Fruit fly (Drosophila melanogaster) whole organism, embryonic: ENCODE measurements around the gene CG14253.

Experiments
- B-H2 ChIP-seq: fragments of 200-800 bp; sonication (Bioruptor generic); optimal IDR thresholded peaks from 2 replicates; lab custom pipeline; 2018; ENCODE audit warnings: missing biosample characterization, mild to moderate bottlenecking, missing genetic modification characterization
- CG10959 ChIP-seq: fragments of 200-800 bp; sonication (Bioruptor generic); IDR thresholded peaks from 2 replicates; pipeline ENCODE4 v1.3.6; 2022; ENCODE audit warnings: missing biosample characterization, missing genetic modification characterization
- CG11504 ChIP-seq: fragments of 200-800 bp; sonication (Bioruptor generic); optimal IDR thresholded peaks from 3 replicates; lab custom pipeline; 2019; ENCODE audit warnings: missing biosample characterization, mild to moderate bottlenecking, missing genetic modification characterization, moderate library complexity
- CG12391 ChIP-seq: fragments of 200-800 bp; sonication (Bioruptor generic); optimal IDR thresholded peaks from 3 replicates; lab custom pipeline; 2018; ENCODE audit warnings: missing biosample characterization, mild to moderate bottlenecking, missing genetic modification characterization, moderate library complexity
- CG13894 ChIP-seq: fragments of 200-800 bp; sonication (Bioruptor generic); optimal IDR thresholded peaks from 3 replicates; lab custom pipeline; 2018; ENCODE audit warnings: missing biosample characterization, mild to moderate bottlenecking, missing genetic modification characterization, moderate library complexity
- CG14014 ChIP-seq: fragments of 200-800 bp; sonication (Bioruptor generic); IDR thresholded peaks from 2 replicates; pipeline ENCODE4 v1.3.6; 2022; ENCODE audit warnings: missing biosample characterization, missing genetic modification characterization
- CG18011 ChIP-seq: fragments of 200-800 bp; sonication (Bioruptor generic); optimal IDR thresholded peaks from 2 replicates; lab custom pipeline; 2017; ENCODE audit warnings: missing biosample characterization, missing genetic modification characterization, mild to moderate bottlenecking, moderate library complexity, missing genotype
- CG1832 ChIP-seq: fragments of 200-800 bp; sonication (Bioruptor generic); optimal IDR thresholded peaks from 2 replicates; lab custom pipeline; 2017; ENCODE audit warnings: missing biosample characterization, mild to moderate bottlenecking, missing genetic modification characterization, inconsistent platforms
- CG2116 ChIP-seq: fragments of 200-800 bp; sonication (Bioruptor generic); optimal IDR thresholded peaks from 3 replicates; lab custom pipeline; 2018; ENCODE audit warnings: missing biosample characterization, mild to moderate bottlenecking, missing genetic modification characterization
- CG2712 ChIP-seq: fragments of 200-800 bp; optimal IDR thresholded peaks from 3 replicates; lab custom pipeline; 2019; ENCODE audit warnings: missing biosample characterization, mild to moderate bottlenecking, missing genetic modification characterization, moderate library complexity
- CG30020 ChIP-seq: fragments of 200-800 bp; optimal IDR thresholded peaks from 2 replicates; lab custom pipeline; 2019; ENCODE audit warnings: missing biosample characterization, mild to moderate bottlenecking, missing genetic modification characterization, moderate library complexity
- CG3065 ChIP-seq: fragments of 200-800 bp; sonication (Bioruptor generic); optimal IDR thresholded peaks from 2 replicates; lab custom pipeline; 2016; ENCODE audit warnings: missing biosample characterization, missing genetic modification characterization
- CG31388 ChIP-seq: fragments of 200-800 bp; sonication (Bioruptor generic); optimal IDR thresholded peaks from 2 replicates; lab custom pipeline; 2016; ENCODE audit warnings: missing biosample characterization, missing genetic modification characterization
- CG31441 ChIP-seq: fragments of 200-800 bp; sonication (Bioruptor generic); IDR thresholded peaks from 2 replicates; pipeline ENCODE4 v1.3.6; 2022; ENCODE audit warnings: missing biosample characterization, missing genetic modification characterization
- CG3281 ChIP-seq: fragments of 200-800 bp; sonication (Bioruptor generic); optimal IDR thresholded peaks from 3 replicates; lab custom pipeline; 2017; ENCODE audit warnings: missing biosample characterization, mild to moderate bottlenecking, missing genetic modification characterization
- CG4328 ChIP-seq: fragments of 200-800 bp; sonication (Bioruptor generic); optimal IDR thresholded peaks from 3 replicates; lab custom pipeline; 2017; ENCODE audit warnings: missing biosample characterization, missing genetic modification reagents, missing genetic modification characterization
- CG7839 ChIP-seq: fragments of 200-800 bp; sonication (Bioruptor generic); optimal IDR thresholded peaks from 3 replicates; lab custom pipeline; 2018; ENCODE audit warnings: missing biosample characterization, mild to moderate bottlenecking, missing genetic modification characterization, moderate library complexity
- CG8281 ChIP-seq: fragments of 200-800 bp; sonication (Bioruptor generic); optimal IDR thresholded peaks from 2 replicates; lab custom pipeline; 2018; ENCODE audit warnings: missing biosample characterization, mild to moderate bottlenecking, missing genetic modification characterization, moderate library complexity
- CG8359 ChIP-seq: fragments of 200-800 bp; sonication (Bioruptor generic); optimal IDR thresholded peaks from 2 replicates; lab custom pipeline; 2017; ENCODE audit warnings: missing biosample characterization, mild to moderate bottlenecking, missing genetic modification characterization, borderline replicate concordance
- CG9797 ChIP-seq: fragments of 200-800 bp; sonication (Bioruptor generic); optimal IDR thresholded peaks from 3 replicates; lab custom pipeline; 2018; ENCODE audit warnings: missing biosample characterization, mild to moderate bottlenecking, missing genetic modification characterization
- CG9817 ChIP-seq: fragments of 200-800 bp; sonication (Bioruptor generic); optimal IDR thresholded peaks from 2 replicates; lab custom pipeline; 2018; ENCODE audit warnings: missing biosample characterization, mild to moderate bottlenecking, missing genetic modification characterization, moderate library complexity
- CG9876 ChIP-seq: fragments of 200-800 bp; sonication (Bioruptor generic); optimal IDR thresholded peaks from 2 replicates; lab custom pipeline; 2016; ENCODE audit warnings: missing biosample characterization, missing genetic modification characterization
- CkIIα-i1 ChIP-seq: fragments of 200-800 bp; sonication (Bioruptor generic); IDR thresholded peaks from 2 replicates; pipeline ENCODE4 v1.3.6; 2022; ENCODE audit warnings: missing biosample characterization, missing genetic modification characterization
- Eip74EF ChIP-seq, 2 experiments: fragments of 200-800 bp in 1 of 2; fragments of >200 bp in 1 of 2; sonication (Bioruptor generic) in 1 of 2; optimal IDR thresholded peaks; 2 replicates each; lab custom pipeline; 2017 to 2019; ENCODE audit warnings: missing biosample characterization in 2 of 2, missing genetic modification characterization in 2 of 2, mild to moderate bottlenecking in 1 of 2, moderate library complexity in 1 of 2
- Ets97D ChIP-seq: fragments of 200-800 bp; sonication (Bioruptor generic); optimal IDR thresholded peaks from 3 replicates; lab custom pipeline; 2016; ENCODE audit warnings: missing biosample characterization, missing genetic modification characterization
- Fer1 ChIP-seq: fragments of 200-800 bp; sonication (Bioruptor generic); optimal IDR thresholded peaks from 2 replicates; lab custom pipeline; 2017; ENCODE audit warnings: missing biosample characterization, mild to moderate bottlenecking, missing genetic modification characterization
- GATAe ChIP-seq: fragments of 200-800 bp; sonication (Bioruptor generic); conservative IDR thresholded peaks from 2 replicates; pipeline ENCODE4 v1.3.6; 2022; ENCODE audit warnings: missing biosample characterization, missing genetic modification characterization
- HHEX ChIP-seq: fragments of 200-800 bp; sonication (Bioruptor generic); optimal IDR thresholded peaks from 3 replicates; lab custom pipeline; 2017; ENCODE audit warnings: missing biosample characterization, mild to moderate bottlenecking, missing genetic modification characterization, missing genetic modification reagents
- Hand ChIP-seq: fragments of 200-800 bp; sonication (Bioruptor generic); optimal IDR thresholded peaks from 2 replicates; lab custom pipeline; 2017; ENCODE audit warnings: mild to moderate bottlenecking, missing biosample characterization, missing genetic modification reagents, missing genetic modification characterization
- HmgZ ChIP-seq: fragments of 200-800 bp; sonication (Bioruptor generic); optimal IDR thresholded peaks from 2 replicates; lab custom pipeline; 2018; ENCODE audit warnings: missing biosample characterization, mild to moderate bottlenecking, missing genetic modification characterization
- Kr ChIP-seq: fragments of 200-800 bp; sonication (Bioruptor generic); optimal IDR thresholded peaks from 2 replicates; lab custom pipeline; 2017; ENCODE audit warnings: missing biosample characterization, mild to moderate bottlenecking, missing genetic modification characterization
- Lhr ChIP-seq: fragments of 200-800 bp; sonication (Bioruptor generic); optimal IDR thresholded peaks from 3 replicates; lab custom pipeline; 2017; ENCODE audit warnings: mild to moderate bottlenecking, missing biosample characterization, missing genetic modification reagents, missing genetic modification characterization
- MESR4 ChIP-seq: fragments of 200-800 bp; sonication (Bioruptor generic); optimal IDR thresholded peaks from 2 replicates; lab custom pipeline; 2018; ENCODE audit warnings: missing biosample characterization, mild to moderate bottlenecking, missing genetic modification characterization, moderate library complexity
- Med ChIP-seq: fragments of 200-800 bp; sonication (Bioruptor generic); peaks from one replicate; lab custom pipeline; 2016; ENCODE audit warnings: missing biosample characterization, missing genetic modification characterization, mild to moderate bottlenecking, inconsistent platforms, moderate library complexity
- Oli ChIP-seq: fragments of 200-800 bp; sonication (Bioruptor generic); optimal IDR thresholded peaks from 2 replicates; lab custom pipeline; 2018; ENCODE audit warnings: missing biosample characterization, mild to moderate bottlenecking, missing genetic modification characterization, moderate library complexity
- Pdp1 ChIP-seq, 2 experiments: fragments of 200-800 bp; sonication (Bioruptor generic); optimal IDR thresholded peaks; 3 replicates each; lab custom pipeline; 2016; ENCODE audit warnings: missing biosample characterization in 2 of 2, missing genetic modification characterization in 2 of 2, mild to moderate bottlenecking in 1 of 2, moderate library complexity in 1 of 2
- Sry-δ ChIP-seq: fragments of 200-800 bp; sonication (Bioruptor generic); optimal IDR thresholded peaks from 2 replicates; lab custom pipeline; 2016; ENCODE audit warnings: missing biosample characterization, missing genetic modification characterization
- al ChIP-seq: fragments of 200-800 bp; sonication (Bioruptor generic); IDR thresholded peaks from 2 replicates; pipeline ENCODE4 v1.3.6; 2022; ENCODE audit warnings: missing biosample characterization, missing genetic modification characterization
- bab2 ChIP-seq: fragments of 200-800 bp; sonication (Bioruptor generic); optimal IDR thresholded peaks from 2 replicates; lab custom pipeline; 2016; ENCODE audit warnings: missing biosample characterization, missing genetic modification characterization
- crp ChIP-seq, 2 experiments: fragments of 200-800 bp; sonication (Bioruptor generic); optimal IDR thresholded peaks; 2 replicates in 1 of 2; 3 replicates in 1 of 2; lab custom pipeline; 2017; ENCODE audit warnings: missing biosample characterization in 2 of 2, missing genetic modification characterization in 2 of 2, mild to moderate bottlenecking in 1 of 2, moderate library complexity in 1 of 2
- gfzf ChIP-seq: fragments of 200-800 bp; sonication (Bioruptor generic); optimal IDR thresholded peaks from 2 replicates; lab custom pipeline; 2016; ENCODE audit warnings: missing biosample characterization, mild to moderate bottlenecking, missing genetic modification characterization, moderate library complexity
- gsb-n ChIP-seq: fragments of 200-800 bp; sonication (Bioruptor generic); optimal IDR thresholded peaks from 3 replicates; lab custom pipeline; 2018; ENCODE audit warnings: missing biosample characterization, mild to moderate bottlenecking, missing genetic modification characterization
- jing ChIP-seq: fragments of 200-800 bp; sonication (Bioruptor generic); optimal IDR thresholded peaks from 2 replicates; lab custom pipeline; 2018; ENCODE audit warnings: missing biosample characterization, mild to moderate bottlenecking, missing genetic modification characterization
- onecut ChIP-seq: fragments of 200-800 bp; sonication (Bioruptor generic); IDR thresholded peaks from 2 replicates; pipeline ENCODE4 v1.3.6; 2022; ENCODE audit warnings: missing biosample characterization, missing genetic modification characterization
- pho ChIP-seq: fragments of 200-800 bp; sonication (Bioruptor generic); optimal IDR thresholded peaks from 2 replicates; lab custom pipeline; 2016; ENCODE audit warnings: missing biosample characterization, missing genetic modification characterization
- pzg ChIP-seq: fragments of 200-800 bp; sonication (Bioruptor generic); optimal IDR thresholded peaks from 3 replicates; lab custom pipeline; 2018; ENCODE audit warnings: missing biosample characterization, mild to moderate bottlenecking, missing genetic modification characterization, moderate library complexity
- tap ChIP-seq: fragments of 200-800 bp; optimal IDR thresholded peaks from 3 replicates; lab custom pipeline; 2019; ENCODE audit warnings: missing biosample characterization, mild to moderate bottlenecking, missing genetic modification characterization, moderate library complexity
- tin ChIP-seq: fragments of 200-800 bp; sonication (Bioruptor generic); optimal IDR thresholded peaks from 3 replicates; lab custom pipeline; 2016; ENCODE audit warnings: missing biosample characterization, missing genetic modification characterization
- toy ChIP-seq: fragments of 200-800 bp; sonication (Bioruptor generic); IDR thresholded peaks from 2 replicates; pipeline ENCODE4 v1.3.6; 2022; ENCODE audit warnings: missing biosample characterization, missing genetic modification characterization
- zen ChIP-seq: fragments of 200-800 bp; sonication (Bioruptor generic); optimal IDR thresholded peaks from 3 replicates; lab custom pipeline; 2018; ENCODE audit warnings: missing biosample characterization, mild to moderate bottlenecking, missing genetic modification characterization, moderate library complexity

CG14253 gene

dm6 chr3R:26945233-26945632 is 33.1 kb upstream of the CG14253 start, which contains the start of gene CG14252 (continued):
- peak; percentile 77 for TF ChIP-seq Med (GFP tag; lab: Kevin White, UChicago)
- no peak for TF ChIP-seq CG31441 (GFP tag; lab: Robert Waterston, UW)
- TF ChIP-seq CG4328 (GFP tag; lab: Kevin White, UChicago) = no peak
- TF ChIP-seq CG30020 = no peak
- peak; percentile 43 for TF ChIP-seq Fer1 (GFP tag; lab: Kevin White, UChicago)
- TF ChIP-seq tap (tag; lab: Kevin White, UChicago) = peak; percentile 1
- no peak for TF ChIP-seq CG18011 (GFP tag; lab: Kevin White, UChicago)
- no peak for TF ChIP-seq Oli (tag; lab: Kevin White, UChicago)
- TF ChIP-seq Pdp1 (GFP tag; optimal IDR thresholded peaks at IDR 0.05; lab: Kevin White, UChicago) = peak in 1 of 2 experiments; percentile 71
- TF ChIP-seq CG1832 (GFP tag; lab: Kevin White, UChicago) = no peak
- no peak for TF ChIP-seq CkIIα-i1 (GFP tag; lab: Robert Waterston, UW)
- peak; percentile 8 for TF ChIP-seq tin (GFP tag; lab: Kevin White, UChicago)
- TF ChIP-seq HmgZ (tag; lab: Kevin White, UChicago) = peak; percentile 48
- TF ChIP-seq Kr = no peak
- peak; percentile 33 for TF ChIP-seq MESR4 (GFP tag; lab: Kevin White, UChicago)
- no peak for TF ChIP-seq bab2
- peak; percentile 74 for TF ChIP-seq Ets97D (GFP tag; lab: Kevin White, UChicago)
- no peak for TF ChIP-seq GATAe
- TF ChIP-seq gsb-n (tag; lab: Kevin White, UChicago) = peak; percentile 9
- TF ChIP-seq CG31388 (GFP tag; lab: Kevin White, UChicago) = no peak
- TF ChIP-seq onecut = peak; percentile 74
- TF ChIP-seq CG2712 (tag; lab: Kevin White, UChicago) = peak; percentile 57
- no peak for TF ChIP-seq CG8359 (GFP tag; lab: Kevin White, UChicago)
- no peak for TF ChIP-seq jing (GFP tag; lab: Kevin White, UChicago)
- TF ChIP-seq CG2116 (GFP tag; lab: Kevin White, UChicago) = peak; percentile 48
- TF ChIP-seq CG9876 (GFP tag; lab: Kevin White, UChicago) = no peak
- TF ChIP-seq CG12391 (tag; lab: Kevin White, UChicago) = peak; percentile 41
- TF ChIP-seq gfzf (GFP tag; lab: Kevin White, UChicago) = peak; percentile 97
- peak; percentile 47 for TF ChIP-seq Lhr (GFP tag; lab: Kevin White, UChicago)
- peak in 1 of 2 experiments; percentile 25 for TF ChIP-seq Eip74EF (GFP tag; optimal IDR thresholded peaks at IDR 0.05; lab: Kevin White, UChicago)
- peak; percentile 76 for TF ChIP-seq CG3281 (GFP tag; lab: Kevin White, UChicago)
- TF ChIP-seq CG9817 (tag; lab: Kevin White, UChicago) = no peak
- TF ChIP-seq zen (tag; lab: Kevin White, UChicago) = peak; percentile 47
- TF ChIP-seq CG13894 (tag; lab: Kevin White, UChicago) = peak; percentile 55
- TF ChIP-seq CG7839 (tag; lab: Kevin White, UChicago) = no peak
- no peak for TF ChIP-seq pho (GFP tag; lab: Kevin White, UChicago)
- no peak for TF ChIP-seq crp (GFP tag; optimal IDR thresholded peaks at IDR 0.05; lab: Kevin White, UChicago)
- peak; percentile 82 for TF ChIP-seq CG9797 (GFP tag; lab: Kevin White, UChicago)
- no peak for TF ChIP-seq al
- TF ChIP-seq CG8281 = no peak
- TF ChIP-seq CG14014 (GFP tag; lab: Robert Waterston, UW) = no peak
- peak; percentile 52 for TF ChIP-seq B-H2 (GFP tag; lab: Kevin White, UChicago)
- no peak for TF ChIP-seq toy (GFP tag; lab: Robert Waterston, UW)
- TF ChIP-seq CG10959 (GFP tag; lab: Robert Waterston, UW) = no peak
- TF ChIP-seq HHEX (GFP tag; lab: Kevin White, UChicago) = no peak
- peak; percentile 39 for TF ChIP-seq Sry-δ
- no peak for TF ChIP-seq CG11504
- TF ChIP-seq pzg = peak; percentile 97
- no peak for TF ChIP-seq CG3065 (GFP tag; lab: Kevin White, UChicago)
- TF ChIP-seq Hand (GFP tag; lab: Kevin White, UChicago) = no peak
